Worm (Caenorhabditis elegans): Measurements from ENCODE around the gene srh-41.

DNA sequence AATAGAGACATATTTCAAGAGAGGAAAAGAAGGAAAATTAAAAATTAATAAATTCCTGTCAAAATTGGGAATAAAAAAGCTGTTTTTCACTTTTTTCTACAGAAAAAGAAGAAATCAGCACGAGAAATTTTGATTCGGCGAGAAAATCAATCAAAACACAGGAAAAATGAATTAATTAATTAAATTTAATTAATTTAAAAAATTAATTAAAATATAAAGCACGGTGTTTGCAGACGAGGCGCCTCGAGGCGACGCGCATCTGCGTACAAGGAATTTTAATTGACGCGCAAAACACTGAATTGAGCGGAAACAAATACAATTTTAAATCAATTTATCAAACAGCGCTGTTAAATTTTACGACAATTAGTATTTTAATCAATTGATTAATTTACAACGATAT lies 34.0 kb upstream of the srh-41 start:
- no peak for TF ChIP-seq him-1 (tag; optimal IDR thresholded peaks at IDR 0.05)
- TF ChIP-seq W03F9.2 (tag; optimal IDR thresholded peaks at IDR 0.05): no peak

Data from whole organism, L4/young adult.